Worm (Caenorhabditis elegans): ENCODE data around the gene F48G7.13.

The F48G7.13 gene

DNA sequence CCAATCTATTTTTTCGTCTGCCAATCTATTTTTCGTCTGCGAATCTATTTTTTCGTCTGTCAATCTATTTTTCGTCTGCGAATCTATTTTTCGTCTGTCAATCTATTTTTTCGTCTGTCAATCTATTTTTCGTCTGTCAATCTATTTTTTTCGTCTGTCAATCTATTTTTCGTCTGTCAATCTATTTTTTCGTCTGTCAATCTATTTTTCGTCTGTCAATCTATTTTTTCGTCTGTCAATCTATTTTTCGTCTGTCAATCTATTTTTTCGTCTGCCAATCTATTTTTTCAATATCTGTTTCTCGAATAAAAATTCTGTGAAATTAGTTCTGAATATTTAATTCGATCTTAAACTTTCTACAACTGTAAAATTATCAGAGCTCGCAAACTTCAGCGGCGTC is 42.8 kb downstream of the F48G7.13 start:
- peak; percentile 45; the same call in 1 of the 2 replicates for TF ChIP-seq tbx-11 (GFP tag; IDR thresholded peaks at IDR 0.05)
- TF ChIP-seq tbx-37 (GFP tag; conservative IDR thresholded peaks at IDR 0.05) = peak; percentile 75

DNA sequence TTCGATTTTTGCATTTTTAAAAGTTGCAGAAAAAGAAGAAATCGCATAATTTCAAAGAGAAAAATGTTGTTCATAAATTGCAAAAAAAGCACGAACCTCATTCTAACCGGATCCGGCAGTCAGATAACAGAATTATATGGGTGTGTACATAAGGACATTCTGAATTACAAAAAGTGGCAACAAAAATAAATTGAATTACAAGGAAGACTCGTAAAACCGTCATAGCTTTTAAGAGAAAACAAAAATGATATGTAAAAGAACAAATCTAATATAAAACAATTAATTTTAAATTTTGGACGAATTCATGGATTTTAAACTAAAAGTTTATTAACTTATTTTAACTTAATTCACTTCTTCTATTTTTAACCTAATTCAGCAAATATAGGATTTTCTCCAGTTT is 44.8 kb downstream of the F48G7.13 start, which contains the start of gene F31F4.17:
F31F4.17 (minus strand) TSS at position 101 of the 400 bp plus-strand sequence.
- TF ChIP-seq scrt-1 (GFP tag; IDR thresholded peaks at IDR 0.05) (no peak), ceh-13 (GFP tag; optimal IDR thresholded peaks at IDR 0.05) (no peak), pes-1 (GFP tag; IDR thresholded peaks at IDR 0.05) (no peak), hmg-4 (GFP tag; optimal IDR thresholded peaks at IDR 0.05) (no peak), flt-1 (GFP tag; IDR thresholded peaks at IDR 0.05) (no peak), tbx-11 (GFP tag; IDR thresholded peaks at IDR 0.05) (no peak), ceh-36 (tag; optimal IDR thresholded peaks at IDR 0.05) (no peak), hnd-1 (tag; optimal IDR thresholded peaks at IDR 0.05) (no peak), tbx-37 (GFP tag; conservative IDR thresholded peaks at IDR 0.05) (no peak), ama-1 (optimal IDR thresholded peaks at IDR 0.05) (no peak), B0310.2 (tag; optimal IDR thresholded peaks at IDR 0.05) (no peak), tra-4 (tag; optimal IDR thresholded peaks at IDR 0.05) (no peak)

DNA sequence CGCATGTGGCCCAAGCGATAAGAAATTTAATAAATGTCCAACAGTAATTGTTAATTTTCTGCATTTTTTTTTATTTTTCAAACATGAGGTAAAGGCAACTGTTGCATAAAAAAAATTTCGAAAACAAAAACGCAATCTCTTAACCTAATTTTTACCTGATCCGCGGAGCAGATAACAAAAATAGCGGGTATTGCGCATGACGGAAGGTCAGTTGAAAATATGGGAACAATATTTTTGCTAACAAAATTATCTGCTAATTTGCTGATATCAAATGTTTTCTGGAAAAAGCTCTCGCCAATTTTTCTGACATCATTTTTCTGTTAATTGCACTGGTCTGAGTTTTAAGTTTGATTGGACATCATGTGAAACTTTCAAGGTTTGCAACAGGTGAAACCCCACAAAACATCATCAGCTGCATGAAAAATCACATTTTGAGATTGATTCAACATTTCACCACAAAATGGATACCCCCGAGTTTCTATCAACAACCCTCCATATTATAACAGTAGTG is 49.0 kb downstream of the F48G7.13 start, which contains the start of the genes F31F4.11 and srh-266:
F31F4.11 (minus strand) TSS at position 101 of the 511 bp plus-strand sequence.
srh-266 (plus strand) TSS at position 461 of the 511 bp plus-strand sequence.
- TF ChIP-seq scrt-1 (GFP tag; IDR thresholded peaks at IDR 0.05) = no peak
- no peak for TF ChIP-seq F13C5.2 (tag; optimal IDR thresholded peaks at IDR 0.05)
- no peak for TF ChIP-seq hmbx-1 (tag; optimal IDR thresholded peaks at IDR 0.05)
- no peak for TF ChIP-seq aly-1 (tag; optimal IDR thresholded peaks at IDR 0.05)
- TF ChIP-seq ama-1 (optimal IDR thresholded peaks at IDR 0.05) = no peak
- TF ChIP-seq ceh-36 (tag; optimal IDR thresholded peaks at IDR 0.05) = no peak
- no peak for TF ChIP-seq B0310.2 (tag; optimal IDR thresholded peaks at IDR 0.05)
